Fruit fly (Drosophila melanogaster): ENCODE results near the gene CG14785.

Gene CG14785

DNA sequence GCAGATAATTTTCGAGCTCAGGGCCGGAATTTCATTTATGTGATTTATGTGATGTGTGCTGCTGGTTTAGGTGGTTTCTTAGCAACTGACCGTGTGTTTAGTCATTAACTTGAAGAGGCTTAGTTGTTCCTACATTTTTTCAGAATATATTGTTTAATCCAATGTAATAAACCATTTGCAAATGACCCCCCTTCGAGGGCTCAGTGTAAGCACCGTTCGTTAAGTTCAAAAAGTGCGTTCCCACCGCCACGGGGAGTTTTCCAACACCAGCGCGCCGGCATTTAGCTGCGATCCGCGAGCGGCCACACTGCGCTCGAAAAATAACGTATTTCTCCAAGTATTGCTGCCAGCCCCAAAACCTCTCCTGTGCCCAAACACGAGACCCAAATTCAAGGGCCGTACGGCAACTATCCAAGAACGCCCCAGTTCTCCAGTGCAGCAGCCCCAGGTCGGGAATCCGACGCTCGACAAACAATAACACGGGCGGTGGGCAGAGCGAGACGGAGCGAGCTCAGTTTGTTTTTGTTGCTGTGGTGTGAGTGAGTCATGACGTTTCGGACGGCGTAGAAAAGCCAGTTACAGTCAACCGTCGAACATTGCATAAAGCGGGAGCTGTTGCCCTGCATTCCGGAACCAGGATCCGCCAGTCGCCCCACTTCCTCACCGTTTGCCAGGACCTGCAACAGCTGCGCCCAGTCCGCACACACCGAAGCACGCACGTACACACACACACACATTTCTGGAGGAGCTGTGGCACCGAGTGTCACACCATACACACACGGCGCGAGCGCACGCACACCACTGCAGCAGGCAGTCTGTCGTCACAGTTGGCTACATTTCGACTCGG lies 21.6 kb upstream of the CG14785 start, which contains the start of gene rush (continued):
- no peak for TF ChIP-seq Mrtf (GFP tag; IDR thresholded peaks at IDR 0.05)
- TF ChIP-seq CG14710 (tag; optimal IDR thresholded peaks at IDR 0.05), result peak; percentile 43
- peak in 1 of 2 experiments; percentile 26 for TF ChIP-seq bsh (GFP tag; optimal IDR thresholded peaks at IDR 0.05)
- TF ChIP-seq MTF-1 (GFP tag; optimal IDR thresholded peaks at IDR 0.05; ENCODE audit: borderline replicate concordance), result no peak
- peak; percentile 5 for TF ChIP-seq kni (GFP tag; optimal IDR thresholded peaks at IDR 0.05)
- TF ChIP-seq CG9727 (GFP tag; optimal IDR thresholded peaks at IDR 0.05), result peak; percentile 8
- TF ChIP-seq ab (GFP tag; optimal IDR thresholded peaks at IDR 0.05), result no peak
- peak; percentile 26 for TF ChIP-seq HmgZ (tag; optimal IDR thresholded peaks at IDR 0.05)
- TF ChIP-seq vfl (GFP tag; optimal IDR thresholded peaks at IDR 0.05), result no peak
- peak; percentile 16 for TF ChIP-seq CG18619 (GFP tag; optimal IDR thresholded peaks at IDR 0.05)
- no peak for TF ChIP-seq Hmx (GFP tag; optimal IDR thresholded peaks at IDR 0.05)
- no peak for TF ChIP-seq CG4854 (GFP tag; optimal IDR thresholded peaks at IDR 0.05)
- peak; percentile 53; the same call in 1 of the 2 replicates for TF ChIP-seq NFAT (GFP tag; IDR thresholded peaks at IDR 0.05)
- no peak for TF ChIP-seq CG4730 (GFP tag; IDR thresholded peaks at IDR 0.05)
- TF ChIP-seq ac (GFP tag; optimal IDR thresholded peaks at IDR 0.05), result no peak
- no peak for TF ChIP-seq exex (tag; optimal IDR thresholded peaks at IDR 0.05)
- peak; percentile 69 for TF ChIP-seq MBD-R2 (GFP tag; IDR thresholded peaks at IDR 0.05)
- TF ChIP-seq CG2875 (GFP tag; optimal IDR thresholded peaks at IDR 0.05), result no peak
- no peak for TF ChIP-seq Abd-B (GFP tag; optimal IDR thresholded peaks at IDR 0.05)
- TF ChIP-seq Jarid2 (GFP tag; optimal IDR thresholded peaks at IDR 0.05), result no peak
- no peak for TF ChIP-seq Meics (GFP tag; optimal IDR thresholded peaks at IDR 0.05)
- TF ChIP-seq CG17359 (tag; optimal IDR thresholded peaks at IDR 0.05), result no peak
- peak; percentile 19 for TF ChIP-seq CG3163 (GFP tag; optimal IDR thresholded peaks at IDR 0.05)
- TF ChIP-seq CG1024 (GFP tag; IDR thresholded peaks at IDR 0.05), result no peak
- peak; percentile 13 for TF ChIP-seq ems (GFP tag; optimal IDR thresholded peaks at IDR 0.05)
- TF ChIP-seq dmrt99B (tag; optimal IDR thresholded peaks at IDR 0.05), result no peak
- TF ChIP-seq Aef1 (GFP tag; IDR thresholded peaks at IDR 0.05), result 0 out of 3 replicates have a peak, but pooled peaks have one; percentile 21
- TF ChIP-seq fru (optimal IDR thresholded peaks at IDR 0.05), result no peak
- no peak for TF ChIP-seq Hr39 (optimal IDR thresholded peaks at IDR 0.05)
- TF ChIP-seq lbe (GFP tag; optimal IDR thresholded peaks at IDR 0.05), result no peak
- TF ChIP-seq CG4328 (GFP tag; optimal IDR thresholded peaks at IDR 0.05), result no peak
- TF ChIP-seq Atf3 (GFP tag; optimal IDR thresholded peaks at IDR 0.05), result no peak
- TF ChIP-seq Eip74EF (GFP tag; optimal IDR thresholded peaks at IDR 0.05), result no peak
- TF ChIP-seq CG9437 (GFP tag; optimal IDR thresholded peaks at IDR 0.05), result no peak
- peak; percentile 2 for TF ChIP-seq B-H2 (GFP tag; optimal IDR thresholded peaks at IDR 0.05)
- TF ChIP-seq Rx (GFP tag; IDR thresholded peaks at IDR 0.05), result no peak
- peak; percentile 73 for TF ChIP-seq CG1832 (GFP tag; optimal IDR thresholded peaks at IDR 0.05)
- TF ChIP-seq ara (GFP tag; IDR thresholded peaks at IDR 0.05), result 0 out of 2 replicates have a peak, but pooled peaks have one; percentile 31
- 0 out of 3 replicates have a peak, but pooled peaks have one; percentile 13 for TF ChIP-seq CG14050 (GFP tag; IDR thresholded peaks at IDR 0.05)
- peak; percentile 19 for TF ChIP-seq CG3995 (GFP tag; optimal IDR thresholded peaks at IDR 0.05)
- no peak for TF ChIP-seq HLH3B (GFP tag; IDR thresholded peaks at IDR 0.05)
- no peak for TF ChIP-seq CG7745 (tag; optimal IDR thresholded peaks at IDR 0.05)
- no peak for TF ChIP-seq CG12071 (GFP tag; optimal IDR thresholded peaks at IDR 0.05)
- no peak; the same call in 1 of the 2 replicates for TF ChIP-seq CG4404 (GFP tag; IDR thresholded peaks at IDR 0.05)
- TF ChIP-seq NC2β (GFP tag; optimal IDR thresholded peaks at IDR 0.05), result no peak
- TF ChIP-seq CG2129 (GFP tag; IDR thresholded peaks at IDR 0.05; ENCODE audit: partially characterized antibody), result no peak
- TF ChIP-seq tna (GFP tag; IDR thresholded peaks at IDR 0.05; ENCODE audit: partially characterized antibody), result no peak
- no peak for TF ChIP-seq ash1 (GFP tag; optimal IDR thresholded peaks at IDR 0.05)
- no peak for TF ChIP-seq eyg (GFP tag; optimal IDR thresholded peaks at IDR 0.05)

All from whole organism, embryonic.